Fruit fly (Drosophila melanogaster) whole organism: ENCODE results near the gene RpL10Ab.

ENCODE experiments used
- CG8478 ChIP-seq: fragments of >200 bp; optimal IDR thresholded peaks from 2 replicates; lab custom pipeline; 2018; ENCODE audit warnings: inconsistent platforms
- EcR ChIP-seq, 2 experiments: fragments of >200 bp; optimal IDR thresholded peaks; 2 replicates each; lab custom pipeline; 2017; ENCODE audit warnings: missing biosample characterization in 2 of 2, missing genetic modification characterization in 2 of 2, missing genetic modification reagents in 2 of 2
- pan ChIP-seq: fragments of >200 bp; optimal IDR thresholded peaks from 2 replicates; lab custom pipeline; 2017
- psq ChIP-seq: fragments of >200 bp; optimal IDR thresholded peaks from 2 replicates; lab custom pipeline; 2017
- usp ChIP-seq: fragments of >200 bp; optimal IDR thresholded peaks from 2 replicates; lab custom pipeline; 2017; ENCODE audit warnings: missing biosample characterization, missing genetic modification characterization, mixed read lengths

- TF ChIP-seq CG8478 (lab: Kevin White, UChicago) (no peak), pan (lab: Kevin White, UChicago) (no peak), usp (GFP tag; lab: Kevin White, UChicago) (no peak), EcR (GFP tag; optimal IDR thresholded peaks at IDR 0.05; lab: Kevin White, UChicago) (no peak), psq (lab: Kevin White, UChicago) (no peak)
Measured at dm6 chr3L:11795440-11795983, 27.1 kb upstream of the RpL10Ab start, which contains the start of gene Klp68D.
